Fruit fly (Drosophila melanogaster): ENCODE results near the gene Plp.
A peak's percentile ranks its signal among the peaks of the same experiment; 100 is the strongest.

The Plp gene

dm6 chr3L:15142004-15142890 lies 47.7 kb upstream of the Plp start, which contains the start of gene Pdi (continued):
- TF ChIP-seq ab (GFP tag; optimal IDR thresholded peaks at IDR 0.05), result no peak
- no peak for TF ChIP-seq CG8765 (GFP tag; IDR thresholded peaks at IDR 0.05)
- TF ChIP-seq CG14014 (GFP tag; IDR thresholded peaks at IDR 0.05), result no peak
- TF ChIP-seq trh (GFP tag; optimal IDR thresholded peaks at IDR 0.05), result peak; percentile 1
- TF ChIP-seq ac (GFP tag; optimal IDR thresholded peaks at IDR 0.05), result peak; percentile 5
- peak; percentile 58 for TF ChIP-seq CG15514 (GFP tag; optimal IDR thresholded peaks at IDR 0.05)
- TF ChIP-seq oc (tag; optimal IDR thresholded peaks at IDR 0.05), result peak; percentile 33
- no peak for TF ChIP-seq pum (GFP tag; optimal IDR thresholded peaks at IDR 0.05)
- TF ChIP-seq Fer3 (tag; optimal IDR thresholded peaks at IDR 0.05), result peak; percentile 26
- TF ChIP-seq croc (GFP tag; conservative IDR thresholded peaks at IDR 0.05), result no peak
- peak; percentile 28 for TF ChIP-seq ftz-f1 (GFP tag; optimal IDR thresholded peaks at IDR 0.05)
- TF ChIP-seq CG17186 (GFP tag; optimal IDR thresholded peaks at IDR 0.05), result peak; percentile 56
- no peak for TF ChIP-seq gt (GFP tag; IDR thresholded peaks at IDR 0.05)
- 0 out of 2 replicates have a peak, but pooled peaks have one; percentile 5 for TF ChIP-seq crol (GFP tag; IDR thresholded peaks at IDR 0.05)
- TF ChIP-seq CG6791 (GFP tag; IDR thresholded peaks at IDR 0.05; ENCODE audit: partially characterized antibody), result peak; percentile 58; the same call in 1 of the 3 replicates
- peak; percentile 11 for TF ChIP-seq CG15269 (tag; optimal IDR thresholded peaks at IDR 0.05)
- TF ChIP-seq Gug (GFP tag; IDR thresholded peaks at IDR 0.05), result 0 out of 4 replicates have a peak, but pooled peaks have one; percentile 2
- no peak for TF ChIP-seq CG18619 (GFP tag; optimal IDR thresholded peaks at IDR 0.05)
- no peak for TF ChIP-seq fru (optimal IDR thresholded peaks at IDR 0.05)
- peak; percentile 19 for TF ChIP-seq dmrt11E (tag; optimal IDR thresholded peaks at IDR 0.05)
- no peak for TF ChIP-seq CG18011 (GFP tag; optimal IDR thresholded peaks at IDR 0.05)
- no peak for TF ChIP-seq CG17328 (GFP tag; IDR thresholded peaks at IDR 0.05)
- no peak for TF ChIP-seq Chrac-16 (GFP tag; optimal IDR thresholded peaks at IDR 0.05)
- peak; percentile 43 for TF ChIP-seq CG15696 (tag; optimal IDR thresholded peaks at IDR 0.05)
- TF ChIP-seq Sox100B (GFP tag; optimal IDR thresholded peaks at IDR 0.05), result no peak
- no peak for TF ChIP-seq da (GFP tag; optimal IDR thresholded peaks at IDR 0.05)
- TF ChIP-seq Abd-B (GFP tag; optimal IDR thresholded peaks at IDR 0.05), result no peak
- TF ChIP-seq CG17829 (tag; optimal IDR thresholded peaks at IDR 0.05), result peak; percentile 62
- TF ChIP-seq eve (GFP tag; optimal IDR thresholded peaks at IDR 0.05), result no peak
- TF ChIP-seq sqz (GFP tag; optimal IDR thresholded peaks at IDR 0.05), result peak; percentile 38
- TF ChIP-seq pita (GFP tag; optimal IDR thresholded peaks at IDR 0.05), result no peak
- TF ChIP-seq cwo (GFP tag; optimal IDR thresholded peaks at IDR 0.05), result peak; percentile 2
- no peak for TF ChIP-seq kni (GFP tag; optimal IDR thresholded peaks at IDR 0.05)
- TF ChIP-seq Dll (GFP tag; IDR thresholded peaks at IDR 0.05; ENCODE audit: partially characterized antibody), result peak; percentile 73
- peak; percentile 97 for TF ChIP-seq Dip2 (GFP tag; IDR thresholded peaks at IDR 0.05)
- TF ChIP-seq sr (GFP tag; IDR thresholded peaks at IDR 0.05), result no peak
- no peak for TF ChIP-seq odd (GFP tag; optimal IDR thresholded peaks at IDR 0.05)
- TF ChIP-seq vfl (GFP tag; optimal IDR thresholded peaks at IDR 0.05), result no peak
- TF ChIP-seq cg (GFP tag; optimal IDR thresholded peaks at IDR 0.05), result peak; percentile 0
- peak; percentile 1 for TF ChIP-seq MTF-1 (GFP tag; optimal IDR thresholded peaks at IDR 0.05; ENCODE audit: borderline replicate concordance)
- peak; percentile 85 for TF ChIP-seq BEAF-32 (GFP tag; optimal IDR thresholded peaks at IDR 0.05)
- TF ChIP-seq CG18262 (tag; optimal IDR thresholded peaks at IDR 0.05), result no peak
- no peak for TF ChIP-seq ttk (GFP tag; IDR thresholded peaks at IDR 0.05)
- TF ChIP-seq CG4282 (GFP tag; optimal IDR thresholded peaks at IDR 0.05), result no peak
- TF ChIP-seq Spps (tag; optimal IDR thresholded peaks at IDR 0.05), result peak; percentile 16
- TF ChIP-seq pho (GFP tag; optimal IDR thresholded peaks at IDR 0.05), result peak; percentile 18
- TF ChIP-seq CG14710 (tag; optimal IDR thresholded peaks at IDR 0.05), result peak; percentile 59
- no peak for TF ChIP-seq Hr51 (GFP tag; optimal IDR thresholded peaks at IDR 0.05)

All from whole organism, embryonic.